Worm (Caenorhabditis elegans) whole organism, L4 larva: ENCODE measurements around the gene rga-1.

Experiments
- D1046.2 ChIP-seq: fragments of 200-800 bp; sonication (Bioruptor generic); IDR thresholded peaks from 2 replicates; pipeline ENCODE4 v1.3.6; 2022; ENCODE audit warnings: missing genetic modification characterization, missing compliant biosample characterization
- F26F4.8 ChIP-seq: fragments of 200-800 bp; sonication (Bioruptor generic); conservative IDR thresholded peaks from 2 replicates; pipeline ENCODE4 v1.3.6; 2022; ENCODE audit warnings: missing genetic modification characterization, missing compliant biosample characterization
- F37D6.2 ChIP-seq: sonication (generic microtip); optimal IDR thresholded peaks from 2 replicates; lab custom pipeline; 2016; ENCODE audit warnings: mild to moderate bottlenecking, missing genetic modification characterization, missing compliant biosample characterization
- F44E2.7 ChIP-seq: fragments of 200-800 bp; sonication (Bioruptor generic); IDR thresholded peaks from 2 replicates; pipeline ENCODE4 v2.1.2; 2022; ENCODE audit warnings: missing genetic modification characterization, missing compliant biosample characterization
- T20F7.1 ChIP-seq: fragments of 200-800 bp; sonication (Bioruptor generic); optimal IDR thresholded peaks from 2 replicates; lab custom pipeline; 2018; ENCODE audit warnings: mild to moderate bottlenecking, missing genetic modification characterization, missing compliant biosample characterization
- Y48G9A.11 ChIP-seq: fragments of 200-800 bp; sonication (Bioruptor generic); IDR thresholded peaks from 2 replicates; pipeline ENCODE4 v1.3.6; 2022; ENCODE audit warnings: missing genetic modification reagents, missing genetic modification characterization, missing compliant biosample characterization
- ZK546.5 ChIP-seq, 2 experiments: sonication (generic microtip); optimal IDR thresholded peaks; 2 replicates each; lab custom pipeline; 2017; ENCODE audit warnings: missing biosample characterization in 2 of 2, missing genetic modification characterization in 2 of 2
- aha-1 ChIP-seq: fragments of 150-350 bp; peaks from one replicate; lab custom pipeline; 2014; ENCODE audit warnings: missing biosample characterization, missing genetic modification characterization
- aly-2 ChIP-seq: sonication (generic microtip); optimal IDR thresholded peaks from 2 replicates; lab custom pipeline; 2018; ENCODE audit warnings: missing biosample characterization, missing genetic modification characterization
- ama-1 ChIP-seq: fragments of 150-350 bp; optimal IDR thresholded peaks from 2 replicates; lab custom pipeline; 2014; ENCODE audit warnings: inconsistent platforms, mixed read lengths
- daf-16 ChIP-seq, 3 experiments: sonication (generic microtip); optimal IDR thresholded peaks; 2 replicates each; lab custom pipeline; 2016 to 2017; ENCODE audit warnings: missing genetic modification characterization in 3 of 3, missing genetic modification reagents in 3 of 3, mild to moderate bottlenecking in 2 of 3, missing compliant biosample characterization in 2 of 3, missing biosample characterization in 1 of 3, moderate library complexity in 1 of 3
- dmd-6 ChIP-seq: fragments of 200-800 bp; sonication (Bioruptor generic); IDR thresholded peaks from 2 replicates; pipeline ENCODE4 v1.3.6; 2022; ENCODE audit warnings: missing genetic modification reagents, missing genetic modification characterization, missing compliant biosample characterization
- dmd-8 ChIP-seq: fragments of 200-800 bp; sonication (Bioruptor generic); IDR thresholded peaks from 2 replicates; pipeline ENCODE4 v1.3.6; 2022; ENCODE audit warnings: missing genetic modification characterization, missing compliant biosample characterization
- dmd-9 ChIP-seq: fragments of 200-800 bp; sonication (Bioruptor generic); IDR thresholded peaks from 2 replicates; pipeline ENCODE4 v1.3.6; 2022; ENCODE audit warnings: missing genetic modification reagents, missing genetic modification characterization, missing compliant biosample characterization
- dve-1 ChIP-seq: sonication (generic microtip); optimal IDR thresholded peaks from 2 replicates; lab custom pipeline; 2017; ENCODE audit warnings: antibody characterized with exemption, mild to moderate bottlenecking, missing genetic modification characterization, missing compliant biosample characterization; ENCODE audit not compliant: insufficient read depth
- hif-1 ChIP-seq, 2 experiments: sonication (generic microtip); optimal IDR thresholded peaks; 2 replicates each; lab custom pipeline; 2016 to 2017; ENCODE audit warnings: missing compliant biosample characterization in 2 of 2, missing genetic modification characterization in 2 of 2, missing genetic modification reagents in 2 of 2, missing genotype in 2 of 2, mild to moderate bottlenecking in 1 of 2
- hlh-11 ChIP-seq: fragments of 200-800 bp; sonication (Bioruptor generic); optimal IDR thresholded peaks from 2 replicates; lab custom pipeline; 2018; ENCODE audit warnings: mild to moderate bottlenecking, missing genetic modification characterization, missing compliant biosample characterization
- hlh-30 ChIP-seq: sonication (generic microtip); optimal IDR thresholded peaks from 2 replicates; lab custom pipeline; 2017; ENCODE audit warnings: antibody characterized with exemption, mild to moderate bottlenecking, missing genetic modification characterization, missing compliant biosample characterization; ENCODE audit not compliant: insufficient read depth
- lin-15B ChIP-seq: fragments of 150-350 bp; sonication (generic microtip); optimal IDR thresholded peaks from 3 replicates; lab custom pipeline; 2014; ENCODE audit warnings: missing biosample characterization, missing genetic modification characterization
- lir-3 ChIP-seq: sonication (generic microtip); optimal IDR thresholded peaks from 2 replicates; lab custom pipeline; 2016; ENCODE audit warnings: mild to moderate bottlenecking, missing genetic modification characterization, missing compliant biosample characterization
- lsy-2 ChIP-seq, 2 experiments: fragments of 150-350 bp in 1 of 2; sonication (generic microtip) in 1 of 2; optimal IDR thresholded peaks; 2 replicates each; lab custom pipeline; 2014 to 2017; ENCODE audit warnings: missing biosample characterization in 2 of 2, missing genetic modification characterization in 2 of 2
- mdl-1 ChIP-seq, 2 experiments: fragments of 150-350 bp in 1 of 2; sonication (generic microtip) in 1 of 2; optimal IDR thresholded peaks; 2 replicates each; lab custom pipeline; 2014 to 2017; ENCODE audit warnings: missing biosample characterization in 2 of 2, missing genetic modification characterization in 2 of 2
- mep-1 ChIP-seq: fragments of 150-350 bp; sonication (generic microtip); optimal IDR thresholded peaks from 3 replicates; lab custom pipeline; 2014; ENCODE audit warnings: missing biosample characterization, missing genetic modification characterization
- mxl-3 ChIP-seq: fragments of 200-800 bp; sonication (Bioruptor generic); optimal IDR thresholded peaks from 2 replicates; lab custom pipeline; 2018; ENCODE audit warnings: mild to moderate bottlenecking, missing genetic modification characterization, missing compliant biosample characterization
- nhr-10 ChIP-seq: fragments of 150-350 bp; optimal IDR thresholded peaks from 2 replicates; lab custom pipeline; 2014; ENCODE audit warnings: missing biosample characterization, missing genetic modification characterization
- nhr-28 ChIP-seq: fragments of 150-350 bp; optimal IDR thresholded peaks from 2 replicates; lab custom pipeline; 2014; ENCODE audit warnings: missing biosample characterization, missing genetic modification characterization
- nhr-41 ChIP-seq: fragments of 200-800 bp; sonication (Bioruptor generic); IDR thresholded peaks from 2 replicates; pipeline ENCODE4 v1.3.6; 2022; ENCODE audit warnings: missing genetic modification reagents, missing genetic modification characterization, missing compliant biosample characterization
- nhr-48 ChIP-seq: sonication (generic microtip); optimal IDR thresholded peaks from 2 replicates; lab custom pipeline; 2016; ENCODE audit warnings: mild to moderate bottlenecking, missing genetic modification characterization, missing compliant biosample characterization
- pha-4 ChIP-seq, 2 experiments: fragments of 150-350 bp in 1 of 2; fragments of 200-800 bp in 1 of 2; sonication (Bioruptor generic) in 1 of 2; IDR thresholded peaks in 1 of 2; optimal IDR thresholded peaks in 1 of 2; 2 replicates each; pipeline versions ENCODE4 v1.3.6 to Lab custom; 2014 to 2022; ENCODE audit warnings: missing genetic modification characterization in 2 of 2, missing genetic modification reagents in 2 of 2, missing biosample characterization in 1 of 2, missing compliant biosample characterization in 1 of 2
- php-3 ChIP-seq: fragments of 200-800 bp; sonication (Bioruptor generic); IDR thresholded peaks from 2 replicates; pipeline ENCODE4 v1.3.6; 2022; ENCODE audit warnings: missing genetic modification reagents, missing genetic modification characterization, missing compliant biosample characterization
- pqm-1 ChIP-seq: sonication (generic microtip); optimal IDR thresholded peaks from 2 replicates; lab custom pipeline; 2017; ENCODE audit warnings: missing biosample characterization, missing genetic modification characterization
- rbr-2 ChIP-seq: sonication (generic microtip); optimal IDR thresholded peaks from 2 replicates; lab custom pipeline; 2016; ENCODE audit warnings: missing genotype, missing genetic modification characterization, missing compliant biosample characterization
- saeg-2 ChIP-seq: fragments of 200-800 bp; sonication (Bioruptor generic); IDR thresholded peaks from 2 replicates; pipeline ENCODE4 v1.3.6; 2022; ENCODE audit warnings: missing genetic modification reagents, missing genetic modification characterization, missing compliant biosample characterization
- sdz-12 ChIP-seq: fragments of 200-800 bp; sonication (Bioruptor generic); optimal IDR thresholded peaks from 2 replicates; lab custom pipeline; 2018; ENCODE audit warnings: mild to moderate bottlenecking, missing genetic modification characterization, missing compliant biosample characterization
- tag-97 ChIP-seq: fragments of 200-800 bp; sonication (Bioruptor generic); IDR thresholded peaks from 2 replicates; pipeline ENCODE4 v1.3.6; 2022; ENCODE audit warnings: missing genetic modification characterization, missing compliant biosample characterization
- unc-130 ChIP-seq: sonication (generic microtip); optimal IDR thresholded peaks from 2 replicates; lab custom pipeline; 2016; ENCODE audit warnings: missing genetic modification reagents, missing genetic modification characterization, missing compliant biosample characterization
- zfp-2 ChIP-seq: sonication (generic microtip); optimal IDR thresholded peaks from 2 replicates; lab custom pipeline; 2016; ENCODE audit warnings: mild to moderate bottlenecking, missing genetic modification characterization, missing compliant biosample characterization
- zfp-3 ChIP-seq: fragments of 200-800 bp; sonication (Bioruptor generic); conservative IDR thresholded peaks from 2 replicates; pipeline ENCODE4 v1.3.6; 2022; ENCODE audit warnings: missing genetic modification reagents, missing genetic modification characterization, missing compliant biosample characterization
- zip-11 ChIP-seq: fragments of 200-800 bp; sonication (Bioruptor generic); IDR thresholded peaks from 2 replicates; pipeline ENCODE4 v1.3.6; 2022; ENCODE audit warnings: missing genetic modification characterization, missing compliant biosample characterization
- zip-2 ChIP-seq: fragments of 150-350 bp; optimal IDR thresholded peaks from 2 replicates; lab custom pipeline; 2014; ENCODE audit warnings: missing biosample characterization, missing genetic modification characterization

Gene rga-1

DNA sequence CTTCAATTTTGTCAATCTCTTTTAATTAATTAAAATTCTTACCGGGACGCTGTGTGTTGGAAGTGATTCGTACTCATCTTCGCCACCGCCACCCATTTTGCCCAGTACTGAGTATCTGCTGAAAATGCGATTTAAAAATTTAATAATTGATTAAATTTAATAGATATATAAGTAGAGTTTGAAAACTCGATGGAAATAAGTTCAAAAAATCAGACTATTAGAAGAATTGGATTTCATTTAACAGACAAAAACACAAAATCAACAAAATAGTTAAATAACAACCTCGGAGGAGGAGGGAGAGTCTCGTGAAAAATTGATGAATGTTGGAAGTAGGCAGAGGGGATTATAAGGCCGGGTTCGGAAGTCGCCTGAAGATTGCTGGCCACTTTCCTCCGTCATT, 7.2 kb downstream of the rga-1 start, which contains the start of gene mfn-1:
TSS of gene mfn-1 (minus strand) at position 101 of the 400 bp plus-strand sequence.
- no peak for TF ChIP-seq zip-11 (GFP tag; lab: Robert Waterston, UW)
- TF ChIP-seq lir-3 (tag; lab: Kevin White, UChicago): no peak
- no peak for TF ChIP-seq dmd-8
- TF ChIP-seq rbr-2 (tag; lab: Kevin White, UChicago): no peak
- no peak for TF ChIP-seq zip-2 (tag; lab: Kevin White, UChicago)
- no peak for TF ChIP-seq dmd-9 (GFP tag; lab: Robert Waterston, UW)
- TF ChIP-seq ZK546.5 (tag; optimal IDR thresholded peaks at IDR 0.05; lab: Kevin White, UChicago): no peak
- TF ChIP-seq nhr-10 (tag; lab: Kevin White, UChicago): no peak
- TF ChIP-seq saeg-2 (GFP tag; lab: Robert Waterston, UW): no peak
- no peak for TF ChIP-seq mep-1 (tag; lab: Kevin White, UChicago)
- no peak for TF ChIP-seq zfp-2
- TF ChIP-seq D1046.2 (GFP tag; lab: Robert Waterston, UW): no peak
- no peak for TF ChIP-seq F37D6.2
- TF ChIP-seq nhr-28: no peak
- TF ChIP-seq sdz-12: no peak
- TF ChIP-seq unc-130 (GFP tag; lab: Kevin White, UChicago): no peak
- TF ChIP-seq lin-15B (tag; lab: Kevin White, UChicago): no peak
- no peak for TF ChIP-seq ama-1 (lab: Kevin White, UChicago)
- no peak for TF ChIP-seq F44E2.7 (GFP tag; lab: Robert Waterston, UW)
- TF ChIP-seq aly-2: no peak

DNA sequence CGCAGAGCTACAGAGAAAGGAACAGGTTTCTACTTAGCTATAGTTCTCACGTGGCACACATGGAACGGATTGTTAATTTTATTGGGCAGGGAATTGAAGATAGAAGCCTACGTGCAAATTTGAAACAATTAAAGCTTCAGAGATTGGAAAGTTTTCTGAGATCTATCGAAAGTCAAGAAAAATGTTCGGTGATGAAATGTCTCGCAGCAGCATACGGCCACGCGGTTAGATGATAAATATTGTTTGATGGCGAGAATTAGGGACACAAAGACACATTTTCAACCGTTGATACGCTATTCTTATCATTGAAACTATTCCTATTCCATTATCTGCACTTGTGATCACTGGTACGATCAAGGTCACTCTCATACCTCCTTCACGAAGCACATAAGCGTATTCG, 7.8 kb downstream of the rga-1 start:
- TF ChIP-seq dmd-6 (GFP tag; lab: Robert Waterston, UW): peak; percentile 85
- no peak for TF ChIP-seq daf-16 (GFP tag; optimal IDR thresholded peaks at IDR 0.05; lab: Kevin White, UChicago)
- peak; percentile 37 for TF ChIP-seq daf-16 (tag; optimal IDR thresholded peaks at IDR 0.05; lab: Kevin White, UChicago)
- TF ChIP-seq dmd-8: no peak
- peak; percentile 33 for TF ChIP-seq nhr-10 (tag; lab: Kevin White, UChicago)
- peak; percentile 99 for TF ChIP-seq aha-1 (tag; lab: Kevin White, UChicago)
- TF ChIP-seq F26F4.8: no peak
- TF ChIP-seq ZK546.5 (tag; optimal IDR thresholded peaks at IDR 0.05; lab: Kevin White, UChicago): no peak
- TF ChIP-seq zfp-3 (GFP tag; lab: Robert Waterston, UW): no peak
- TF ChIP-seq mdl-1 (tag; optimal IDR thresholded peaks at IDR 0.05; lab: Kevin White, UChicago): peak; percentile 14 to 83
- no peak for TF ChIP-seq tag-97 (GFP tag; lab: Robert Waterston, UW)
- TF ChIP-seq hlh-30 (tag; lab: Kevin White, UChicago): peak; percentile 71
- TF ChIP-seq zfp-2: no peak
- peak; percentile 91 for TF ChIP-seq nhr-28
- TF ChIP-seq lsy-2 (tag; optimal IDR thresholded peaks at IDR 0.05; lab: Kevin White, UChicago): peak in 1 of 2 experiments; percentile 56
- peak; percentile 98 for TF ChIP-seq mxl-3 (GFP tag; lab: Kevin White, UChicago)
- TF ChIP-seq hlh-11 (tag; lab: Kevin White, UChicago): peak; percentile 79
- no peak for TF ChIP-seq Y48G9A.11
- TF ChIP-seq dve-1 (tag; lab: Kevin White, UChicago): peak; percentile 64
- no peak for TF ChIP-seq lir-3 (tag; lab: Kevin White, UChicago)
- no peak for TF ChIP-seq nhr-41 (GFP tag; lab: Robert Waterston, UW)
- TF ChIP-seq php-3 (GFP tag; lab: Robert Waterston, UW): 0 out of 2 replicates have a peak, but pooled peaks have one; percentile 10
- peak; percentile 58 to 92 for TF ChIP-seq hif-1 (tag; optimal IDR thresholded peaks at IDR 0.05; lab: Kevin White, UChicago)
- TF ChIP-seq pha-4 (GFP tag; IDR thresholded peaks at IDR 0.05; lab: Robert Waterston, UW): no peak
- no peak for TF ChIP-seq pha-4 (tag; optimal IDR thresholded peaks at IDR 0.05; lab: Kevin White, UChicago)
- TF ChIP-seq nhr-48: peak; percentile 55
- TF ChIP-seq T20F7.1: peak; percentile 25
- peak; percentile 71 for TF ChIP-seq pqm-1
